Fruit fly (Drosophila melanogaster) whole organism, embryonic: Measurements from ENCODE around the gene CG11550.
A peak's percentile ranks its signal among the peaks of the same experiment; 100 is the strongest.

Experiments
- Bgb ChIP-seq: fragments of 200-800 bp; sonication (Bioruptor generic); IDR thresholded peaks from 2 replicates; pipeline ENCODE4 v1.3.6; 2022; ENCODE audit warnings: missing biosample characterization, missing genetic modification characterization; ENCODE audit not compliant: partially characterized antibody
- CG10543 ChIP-seq: fragments of 200-800 bp; sonication (Bioruptor generic); optimal IDR thresholded peaks from 3 replicates; lab custom pipeline; 2017; ENCODE audit warnings: missing biosample characterization, mild to moderate bottlenecking, missing genetic modification characterization, moderate library complexity
- CG13624 ChIP-seq: fragments of 200-800 bp; sonication (Bioruptor generic); optimal IDR thresholded peaks from 2 replicates; lab custom pipeline; 2016; ENCODE audit warnings: missing biosample characterization, missing genetic modification characterization
- CG14667 ChIP-seq: fragments of 200-800 bp; sonication (Bioruptor generic); IDR thresholded peaks from 2 replicates; pipeline ENCODE4 v1.3.6; 2022; ENCODE audit warnings: missing biosample characterization, missing genetic modification characterization
- CG14710 ChIP-seq: fragments of 200-800 bp; sonication (Bioruptor generic); optimal IDR thresholded peaks from 3 replicates; lab custom pipeline; 2019; ENCODE audit warnings: missing biosample characterization, mild to moderate bottlenecking, missing genetic modification characterization, moderate library complexity
- CG17802 ChIP-seq: fragments of 200-800 bp; sonication (Bioruptor generic); optimal IDR thresholded peaks from 2 replicates; lab custom pipeline; 2018; ENCODE audit warnings: missing biosample characterization, mild to moderate bottlenecking, missing genetic modification characterization, moderate library complexity
- CG17829 ChIP-seq: fragments of 200-800 bp; optimal IDR thresholded peaks from 2 replicates; lab custom pipeline; 2019; ENCODE audit warnings: missing biosample characterization, mild to moderate bottlenecking, missing genetic modification characterization, moderate library complexity
- CG18262 ChIP-seq: fragments of 200-800 bp; optimal IDR thresholded peaks from 3 replicates; lab custom pipeline; 2019; ENCODE audit warnings: missing biosample characterization, mild to moderate bottlenecking, missing genetic modification characterization, moderate library complexity
- CG31441 ChIP-seq: fragments of 200-800 bp; sonication (Bioruptor generic); IDR thresholded peaks from 2 replicates; pipeline ENCODE4 v1.3.6; 2022; ENCODE audit warnings: missing biosample characterization, missing genetic modification characterization
- CG33557 ChIP-seq: fragments of 200-800 bp; sonication (Bioruptor generic); optimal IDR thresholded peaks from 2 replicates; lab custom pipeline; 2019; ENCODE audit warnings: missing biosample characterization, mild to moderate bottlenecking, missing genetic modification characterization, moderate library complexity
- CG42726 ChIP-seq: fragments of 200-800 bp; sonication (Bioruptor generic); IDR thresholded peaks from 2 replicates; pipeline ENCODE4 v1.3.6; 2022; ENCODE audit warnings: missing biosample characterization, missing genetic modification characterization; ENCODE audit not compliant: partially characterized antibody
- CG4820 ChIP-seq: fragments of 200-800 bp; sonication (Bioruptor generic); optimal IDR thresholded peaks from 3 replicates; lab custom pipeline; 2016; ENCODE audit warnings: missing biosample characterization, missing genetic modification characterization
- CG7271 ChIP-seq: fragments of 200-800 bp; sonication (Bioruptor generic); optimal IDR thresholded peaks from 2 replicates; lab custom pipeline; 2018; ENCODE audit warnings: missing biosample characterization, mild to moderate bottlenecking, missing genetic modification characterization, moderate library complexity
- CG8281 ChIP-seq: fragments of 200-800 bp; sonication (Bioruptor generic); optimal IDR thresholded peaks from 2 replicates; lab custom pipeline; 2018; ENCODE audit warnings: missing biosample characterization, mild to moderate bottlenecking, missing genetic modification characterization, moderate library complexity
- CG8290 ChIP-seq, 3 experiments: fragments of 200-800 bp; sonication (Bioruptor generic); optimal IDR thresholded peaks; 2 replicates each; lab custom pipeline; 2016 to 2019; ENCODE audit warnings: missing biosample characterization in 3 of 3, missing genetic modification characterization in 3 of 3, mild to moderate bottlenecking in 2 of 3, moderate library complexity in 1 of 3
- CG8765 ChIP-seq: fragments of 200-800 bp; sonication (Bioruptor generic); IDR thresholded peaks from 2 replicates; pipeline ENCODE4 v1.3.6; 2022; ENCODE audit warnings: missing biosample characterization, missing genetic modification characterization
- CG9876 ChIP-seq: fragments of 200-800 bp; sonication (Bioruptor generic); optimal IDR thresholded peaks from 2 replicates; lab custom pipeline; 2016; ENCODE audit warnings: missing biosample characterization, missing genetic modification characterization
- CHES-1-like ChIP-seq: fragments of 200-800 bp; sonication (Bioruptor generic); optimal IDR thresholded peaks from 2 replicates; lab custom pipeline; 2016; ENCODE audit warnings: missing biosample characterization, missing genetic modification characterization
- Camta ChIP-seq: fragments of 200-800 bp; sonication (Bioruptor generic); optimal IDR thresholded peaks from 2 replicates; lab custom pipeline; 2016; ENCODE audit warnings: missing biosample characterization, missing genetic modification characterization
- CoRest ChIP-seq: fragments of 200-800 bp; sonication (Bioruptor generic); optimal IDR thresholded peaks from 3 replicates; lab custom pipeline; 2018; ENCODE audit warnings: missing biosample characterization, mild to moderate bottlenecking, missing genetic modification characterization, moderate library complexity
- D ChIP-seq, 2 experiments: fragments of 200-800 bp in 1 of 2; fragments of >200 bp in 1 of 2; sonication (Bioruptor generic) in 1 of 2; optimal IDR thresholded peaks; 2 replicates in 1 of 2; 3 replicates in 1 of 2; lab custom pipeline; 2017; ENCODE audit warnings: mild to moderate bottlenecking in 1 of 2, missing biosample characterization in 1 of 2, missing genetic modification characterization in 1 of 2, missing genetic modification reagents in 1 of 2
- Dip2 ChIP-seq: fragments of 200-800 bp; sonication (Bioruptor generic); IDR thresholded peaks from 2 replicates; pipeline ENCODE4 v1.3.6; 2022; ENCODE audit warnings: missing biosample characterization, missing genetic modification characterization
- Dip3 ChIP-seq: fragments of 200-800 bp; sonication (Bioruptor generic); optimal IDR thresholded peaks from 3 replicates; lab custom pipeline; 2016; ENCODE audit warnings: missing biosample characterization, missing genetic modification characterization
- Dp ChIP-seq: fragments of 200-800 bp; sonication (Bioruptor generic); optimal IDR thresholded peaks from 2 replicates; lab custom pipeline; 2018; ENCODE audit warnings: missing biosample characterization, mild to moderate bottlenecking, missing genetic modification characterization, moderate library complexity
- Ets65A ChIP-seq: fragments of 200-800 bp; sonication (Bioruptor generic); peaks from one replicate; lab custom pipeline; 2016; ENCODE audit warnings: missing biosample characterization, missing genetic modification characterization
- Fer1 ChIP-seq: fragments of 200-800 bp; sonication (Bioruptor generic); optimal IDR thresholded peaks from 2 replicates; lab custom pipeline; 2017; ENCODE audit warnings: missing biosample characterization, mild to moderate bottlenecking, missing genetic modification characterization
- Gsc ChIP-seq: fragments of 200-800 bp; sonication (Bioruptor generic); IDR thresholded peaks from 2 replicates; pipeline ENCODE4 v1.3.6; 2022; ENCODE audit warnings: missing biosample characterization, missing genetic modification characterization
- HmgD ChIP-seq: fragments of 200-800 bp; sonication (Bioruptor generic); optimal IDR thresholded peaks from 3 replicates; lab custom pipeline; 2016; ENCODE audit warnings: missing biosample characterization, missing genetic modification characterization
- Hr39 ChIP-seq: fragments of >200 bp; optimal IDR thresholded peaks from 2 replicates; lab custom pipeline; 2017
- MBD-R2 ChIP-seq: fragments of 200-800 bp; sonication (Bioruptor generic); IDR thresholded peaks from 2 replicates; pipeline ENCODE4 v1.3.6; 2022; ENCODE audit warnings: missing biosample characterization, missing genetic modification characterization
- Mad ChIP-seq: fragments of 200-800 bp; sonication (Bioruptor generic); optimal IDR thresholded peaks from 2 replicates; lab custom pipeline; 2016; ENCODE audit warnings: missing biosample characterization, missing genetic modification characterization
- Mrtf ChIP-seq: fragments of 200-800 bp; sonication (Bioruptor generic); IDR thresholded peaks from 3 replicates; pipeline ENCODE4 v1.3.6; 2022; ENCODE audit warnings: missing biosample characterization, missing genetic modification characterization
- Nf-YB ChIP-seq: fragments of 200-800 bp; sonication (Bioruptor generic); optimal IDR thresholded peaks from 3 replicates; lab custom pipeline; 2019; ENCODE audit warnings: missing biosample characterization, mild to moderate bottlenecking, missing genetic modification characterization, moderate library complexity
- Rx ChIP-seq: fragments of 200-800 bp; sonication (Bioruptor generic); IDR thresholded peaks from 2 replicates; pipeline ENCODE4 v1.3.6; 2022; ENCODE audit warnings: missing biosample characterization, missing genetic modification characterization
- Spps ChIP-seq: fragments of 200-800 bp; sonication (Bioruptor generic); optimal IDR thresholded peaks from 2 replicates; lab custom pipeline; 2018; ENCODE audit warnings: missing biosample characterization, mild to moderate bottlenecking, missing genetic modification characterization
- Vsx1 ChIP-seq: fragments of 200-800 bp; sonication (Bioruptor generic); optimal IDR thresholded peaks from 2 replicates; lab custom pipeline; 2017; ENCODE audit warnings: missing biosample characterization, mild to moderate bottlenecking, missing genetic modification characterization, missing genetic modification reagents
- ac ChIP-seq: fragments of 200-800 bp; sonication (Bioruptor generic); optimal IDR thresholded peaks from 3 replicates; lab custom pipeline; 2017; ENCODE audit warnings: missing biosample characterization, mild to moderate bottlenecking, missing genetic modification characterization
- ara ChIP-seq: fragments of 200-800 bp; sonication (Bioruptor generic); IDR thresholded peaks from 2 replicates; pipeline ENCODE4 v1.3.6; 2022; ENCODE audit warnings: missing biosample characterization, missing genetic modification characterization
- bab2 ChIP-seq: fragments of 200-800 bp; sonication (Bioruptor generic); optimal IDR thresholded peaks from 2 replicates; lab custom pipeline; 2016; ENCODE audit warnings: missing biosample characterization, missing genetic modification characterization
- br ChIP-seq: fragments of >200 bp; optimal IDR thresholded peaks from 2 replicates; lab custom pipeline; 2017
- cas ChIP-seq: fragments of 200-800 bp; sonication (Bioruptor generic); IDR thresholded peaks from 2 replicates; pipeline ENCODE4 v1.3.6; 2022; ENCODE audit warnings: missing biosample characterization, missing genetic modification characterization
- cato ChIP-seq: fragments of 200-800 bp; sonication (Bioruptor generic); optimal IDR thresholded peaks from 2 replicates; lab custom pipeline; 2016; ENCODE audit warnings: missing biosample characterization, missing genetic modification characterization, borderline replicate concordance
- dm ChIP-seq: fragments of 200-800 bp; sonication (Bioruptor generic); optimal IDR thresholded peaks from 3 replicates; lab custom pipeline; 2016; ENCODE audit warnings: missing biosample characterization, missing genetic modification characterization
- esg ChIP-seq: fragments of 200-800 bp; sonication (Bioruptor generic); conservative IDR thresholded peaks from 2 replicates; pipeline ENCODE4 v1.3.6; 2022; ENCODE audit warnings: missing biosample characterization, missing genetic modification characterization
- gt ChIP-seq: fragments of 200-800 bp; sonication (Bioruptor generic); IDR thresholded peaks from 2 replicates; pipeline ENCODE4 v1.3.6; 2022; ENCODE audit warnings: missing biosample characterization, missing genetic modification characterization
- her ChIP-seq: fragments of 200-800 bp; sonication (Bioruptor generic); optimal IDR thresholded peaks from 2 replicates; lab custom pipeline; 2016; ENCODE audit warnings: missing biosample characterization, missing genetic modification characterization
- p53 ChIP-seq: fragments of 200-800 bp; sonication (Bioruptor generic); optimal IDR thresholded peaks from 2 replicates; lab custom pipeline; 2016; ENCODE audit warnings: missing biosample characterization, missing genetic modification characterization
- sqz ChIP-seq: fragments of 200-800 bp; sonication (Bioruptor generic); optimal IDR thresholded peaks from 3 replicates; lab custom pipeline; 2018; ENCODE audit warnings: missing biosample characterization, mild to moderate bottlenecking, missing genetic modification characterization
- tll ChIP-seq, 2 experiments: fragments of 200-800 bp in 1 of 2; fragments of >200 bp in 1 of 2; sonication (Bioruptor generic) in 1 of 2; optimal IDR thresholded peaks; 2 replicates each; lab custom pipeline; 2017 to 2019; ENCODE audit warnings: missing biosample characterization in 2 of 2, missing genetic modification characterization in 2 of 2, mild to moderate bottlenecking in 1 of 2, moderate library complexity in 1 of 2
- zen ChIP-seq: fragments of 200-800 bp; sonication (Bioruptor generic); optimal IDR thresholded peaks from 3 replicates; lab custom pipeline; 2018; ENCODE audit warnings: missing biosample characterization, mild to moderate bottlenecking, missing genetic modification characterization, moderate library complexity

CG11550 gene

DNA sequence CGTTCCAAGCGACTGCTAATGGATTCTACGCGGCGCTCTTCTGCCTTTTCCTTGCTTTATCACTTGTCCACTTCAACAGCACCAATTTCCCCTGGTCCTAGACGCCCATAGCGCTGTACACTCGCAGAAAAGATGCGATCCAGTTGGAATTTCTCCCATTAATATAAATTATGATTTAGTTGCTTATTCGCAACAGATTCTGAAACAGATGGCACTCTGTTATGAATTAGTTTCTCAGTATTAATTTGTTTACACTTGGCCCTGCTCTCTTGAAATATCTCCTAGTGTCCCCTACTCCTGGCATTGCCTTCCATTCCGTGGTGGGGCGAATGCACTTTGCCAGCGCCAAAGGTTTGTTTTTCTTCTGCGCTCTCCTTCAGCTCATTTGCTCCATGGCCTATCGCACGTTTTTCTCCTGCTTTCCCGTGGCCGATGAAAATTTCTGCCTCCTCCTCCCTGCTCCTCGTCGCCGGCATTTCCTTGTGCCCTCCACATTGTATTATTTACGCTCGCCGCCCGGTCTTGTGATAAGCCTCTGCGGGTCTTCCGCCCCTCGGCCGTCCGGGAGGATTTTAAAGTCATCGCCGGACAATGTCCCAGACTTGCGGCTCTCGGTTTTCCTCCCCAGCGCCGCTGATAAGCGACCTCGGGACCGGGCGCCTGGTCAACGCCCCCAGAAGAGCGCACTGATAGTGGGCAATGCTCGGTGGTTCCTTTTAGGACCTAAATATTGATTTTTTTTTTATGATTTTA lies 26.6 kb upstream of the CG11550 start (continued):
- TF ChIP-seq CG17802 (tag; lab: Kevin White, UChicago) (no peak), dm (GFP tag; lab: Kevin White, UChicago) (no peak), CG8290 (GFP tag; optimal IDR thresholded peaks at IDR 0.05; lab: Kevin White, UChicago) (no peak), CG8290 (tag; optimal IDR thresholded peaks at IDR 0.05; lab: Kevin White, UChicago) (no peak), ac (GFP tag; lab: Kevin White, UChicago) (no peak), Ets65A (GFP tag; lab: Kevin White, UChicago) (no peak), Camta (GFP tag; lab: Kevin White, UChicago) (no peak), esg (GFP tag; lab: Robert Waterston, UW) (no peak), tll (GFP tag; optimal IDR thresholded peaks at IDR 0.05; lab: Kevin White, UChicago) (no peak), Vsx1 (GFP tag; lab: Kevin White, UChicago) (no peak), Mrtf (GFP tag; lab: Robert Waterston, UW) (no peak), CG7271 (no peak), Spps (tag; lab: Kevin White, UChicago) (peak; percentile 51), CG9876 (GFP tag; lab: Kevin White, UChicago) (no peak), gt (no peak), cato (no peak), sqz (no peak), CG33557 (GFP tag; lab: Kevin White, UChicago) (no peak), Hr39 (lab: Kevin White, UChicago) (no peak), CG17829 (tag; lab: Kevin White, UChicago) (peak; percentile 77), CG10543 (no peak), Rx (peak; percentile 50; the same call in 1 of the 2 replicates), CG31441 (GFP tag; lab: Robert Waterston, UW) (no peak; the same call in 1 of the 2 replicates), MBD-R2 (no peak), Nf-YB (GFP tag; lab: Kevin White, UChicago) (no peak), CG14667 (GFP tag; lab: Robert Waterston, UW) (no peak), Fer1 (GFP tag; lab: Kevin White, UChicago) (no peak), Bgb (GFP tag; lab: Robert Waterston, UW) (no peak), CG13624 (GFP tag; lab: Kevin White, UChicago) (no peak), CHES-1-like (GFP tag; lab: Kevin White, UChicago) (no peak), zen (tag; lab: Kevin White, UChicago) (no peak), D (optimal IDR thresholded peaks at IDR 0.05; lab: Kevin White, UChicago) (no peak), D (GFP tag; optimal IDR thresholded peaks at IDR 0.05; lab: Kevin White, UChicago) (peak; percentile 43), CG42726 (no peak), CG8281 (no peak), ara (GFP tag; lab: Robert Waterston, UW) (peak; percentile 82), CG14710 (tag; lab: Kevin White, UChicago) (peak; percentile 49), CoRest (tag; lab: Kevin White, UChicago) (no peak), her (GFP tag; lab: Kevin White, UChicago) (no peak), Mad (GFP tag; lab: Kevin White, UChicago) (no peak), CG18262 (tag; lab: Kevin White, UChicago) (peak; percentile 75), Gsc (GFP tag; lab: Robert Waterston, UW) (peak; percentile 49; the same call in 1 of the 2 replicates), bab2 (no peak), CG8765 (GFP tag; lab: Robert Waterston, UW) (peak; percentile 65; the same call in 1 of the 2 replicates), HmgD (GFP tag; lab: Kevin White, UChicago) (no peak), br (lab: Kevin White, UChicago) (no peak), Dp (GFP tag; lab: Kevin White, UChicago) (no peak), CG4820 (GFP tag; lab: Kevin White, UChicago) (peak; percentile 24), p53 (GFP tag; lab: Kevin White, UChicago) (no peak), Dip2 (GFP tag; lab: Robert Waterston, UW) (no peak), Dip3 (GFP tag; lab: Kevin White, UChicago) (no peak), cas (no peak)
